Worm (Caenorhabditis elegans) whole organism, mixed stage, embryonic: ENCODE measurements around the gene C38C6.3.

ENCODE experiments used
- M03D4.4 ChIP-seq: sonication (generic microtip); optimal IDR thresholded peaks from 2 replicates; lab custom pipeline; 2017; ENCODE audit warnings: mild to moderate bottlenecking, missing genetic modification characterization, missing compliant biosample characterization
- bed-3 ChIP-seq: fragments of 200-800 bp; sonication (Bioruptor generic); optimal IDR thresholded peaks from 3 replicates; lab custom pipeline; 2018; ENCODE audit warnings: mild to moderate bottlenecking, missing genetic modification characterization, moderate library complexity, missing compliant biosample characterization
- blmp-1 ChIP-seq: fragments of 150-350 bp; optimal IDR thresholded peaks from 2 replicates; lab custom pipeline; 2014; ENCODE audit warnings: missing biosample characterization, missing genetic modification characterization
- ces-1 ChIP-seq: fragments of 150-350 bp; optimal IDR thresholded peaks from 2 replicates; lab custom pipeline; 2014; ENCODE audit warnings: missing biosample characterization, missing genetic modification reagents, missing genetic modification characterization
- elt-3 ChIP-seq: fragments of 150-350 bp; optimal IDR thresholded peaks from 2 replicates; lab custom pipeline; 2014; ENCODE audit warnings: missing biosample characterization, missing genetic modification characterization
- hlh-1 ChIP-seq: fragments of 150-350 bp; optimal IDR thresholded peaks from 2 replicates; lab custom pipeline; 2014; ENCODE audit warnings: missing biosample characterization, missing genetic modification reagents, missing genetic modification characterization
- lin-13 ChIP-seq: fragments of 150-350 bp; optimal IDR thresholded peaks from 2 replicates; lab custom pipeline; 2014; ENCODE audit warnings: missing biosample characterization, missing genetic modification characterization
- lsy-2 ChIP-seq: fragments of 150-350 bp; optimal IDR thresholded peaks from 2 replicates; lab custom pipeline; 2014; ENCODE audit warnings: missing biosample characterization, missing genetic modification characterization
- nhr-237 ChIP-seq: fragments of 150-350 bp; optimal IDR thresholded peaks from 2 replicates; lab custom pipeline; 2014; ENCODE audit warnings: missing biosample characterization, missing genetic modification characterization
- nhr-76 ChIP-seq: sonication (generic microtip); optimal IDR thresholded peaks from 2 replicates; lab custom pipeline; 2017; ENCODE audit warnings: missing biosample characterization, missing genetic modification characterization
- pha-4 ChIP-seq: fragments of 150-350 bp; optimal IDR thresholded peaks from 2 replicates; lab custom pipeline; 2018; ENCODE audit warnings: missing biosample characterization, missing genetic modification reagents, missing genetic modification characterization
- snpc-4 ChIP-seq: fragments of 150-350 bp; optimal IDR thresholded peaks from 2 replicates; lab custom pipeline; 2014; ENCODE audit warnings: missing biosample characterization, missing genetic modification characterization
- unc-120 ChIP-seq: sonication (generic microtip); optimal IDR thresholded peaks from 2 replicates; lab custom pipeline; 2017; ENCODE audit warnings: missing genetic modification characterization, missing compliant biosample characterization; ENCODE audit not compliant: poor library complexity, severe bottlenecking
- unc-62 ChIP-seq: fragments of 150-350 bp; optimal IDR thresholded peaks from 2 replicates; lab custom pipeline; 2014; ENCODE audit warnings: missing biosample characterization, missing genetic modification reagents, missing genetic modification characterization

- TF ChIP-seq lin-13 (no peak), elt-3 (tag; lab: Kevin White, UChicago) (no peak), snpc-4 (tag; lab: Kevin White, UChicago) (no peak), nhr-237 (tag; lab: Kevin White, UChicago) (no peak), pha-4 (no peak), unc-62 (GFP tag; lab: Kevin White, UChicago) (no peak), lsy-2 (tag; lab: Kevin White, UChicago) (no peak), ces-1 (no peak), hlh-1 (tag; lab: Kevin White, UChicago) (no peak), unc-120 (tag; lab: Kevin White, UChicago) (no peak), blmp-1 (tag; lab: Kevin White, UChicago) (no peak), M03D4.4 (tag; lab: Kevin White, UChicago) (no peak), bed-3 (GFP tag; lab: Kevin White, UChicago) (no peak), nhr-76 (tag; lab: Kevin White, UChicago) (no peak)
These were observed 10.2 kb upstream of the C38C6.3 start, which contains the start of gene mltn-10 for ce11 chrII:14622758-14623157.
